Worm (Caenorhabditis elegans) whole organism, late embryonic: Measurements from ENCODE around the gene sms-2.

Source experiments
- F13H6.1 ChIP-seq: sonication (generic microtip); optimal IDR thresholded peaks from 2 replicates; lab custom pipeline; 2016; ENCODE audit warnings: missing genetic modification characterization, missing compliant biosample characterization
- ama-1 ChIP-seq: fragments of 150-350 bp; optimal IDR thresholded peaks from 2 replicates; lab custom pipeline; 2014
- ceh-19 ChIP-seq: fragments of 200-800 bp; sonication (Bioruptor generic); optimal IDR thresholded peaks from 2 replicates; lab custom pipeline; 2018; ENCODE audit warnings: mild to moderate bottlenecking, missing genetic modification characterization, missing compliant biosample characterization
- ceh-9 ChIP-seq: sonication (generic microtip); optimal IDR thresholded peaks from 2 replicates; lab custom pipeline; 2016; ENCODE audit warnings: mild to moderate bottlenecking, missing genetic modification characterization, inconsistent platforms, missing compliant biosample characterization
- dve-1 ChIP-seq: sonication (generic microtip); optimal IDR thresholded peaks from 2 replicates; lab custom pipeline; 2017; ENCODE audit warnings: antibody characterized with exemption, mild to moderate bottlenecking, missing genetic modification characterization, missing compliant biosample characterization
- elt-2 ChIP-seq: sonication (generic microtip); optimal IDR thresholded peaks from 2 replicates; lab custom pipeline; 2016; ENCODE audit warnings: missing genetic modification reagents, missing genetic modification characterization, missing compliant biosample characterization
- fkh-10 ChIP-seq: fragments of 150-350 bp; optimal IDR thresholded peaks from 2 replicates; lab custom pipeline; 2014; ENCODE audit warnings: missing biosample characterization, missing genetic modification reagents, missing genetic modification characterization
- nfya-1 ChIP-seq: sonication (generic microtip); optimal IDR thresholded peaks from 2 replicates; lab custom pipeline; 2017; ENCODE audit warnings: missing genetic modification characterization, mild to moderate bottlenecking, missing compliant biosample characterization, antibody characterized with exemption, moderate library complexity
- npax-4 ChIP-seq: sonication (generic microtip); optimal IDR thresholded peaks from 2 replicates; lab custom pipeline; 2016; ENCODE audit warnings: missing genetic modification characterization, missing compliant biosample characterization
- pax-1 ChIP-seq: fragments of 150-350 bp; optimal IDR thresholded peaks from 2 replicates; lab custom pipeline; 2014; ENCODE audit warnings: missing biosample characterization, missing genetic modification characterization
- pha-4 ChIP-seq: fragments of 150-350 bp; optimal IDR thresholded peaks from 2 replicates; lab custom pipeline; 2018; ENCODE audit warnings: missing biosample characterization, missing genetic modification reagents, missing genetic modification characterization
- unc-3 ChIP-seq, 2 experiments: fragments of 200-800 bp in 1 of 2; sonication (Bioruptor generic) in 1 of 2; sonication (generic microtip) in 1 of 2; conservative IDR thresholded peaks in 1 of 2; optimal IDR thresholded peaks in 1 of 2; 2 replicates each; pipeline versions ENCODE4 v1.3.6 to Lab custom; 2016 to 2022; ENCODE audit warnings: missing compliant biosample characterization in 2 of 2, missing genetic modification characterization in 2 of 2, missing genetic modification reagents in 1 of 2
- unc-42 ChIP-seq: sonication (generic microtip); optimal IDR thresholded peaks from 2 replicates; lab custom pipeline; 2016; ENCODE audit warnings: missing genotype, missing genetic modification characterization, missing compliant biosample characterization

- no peak for TF ChIP-seq pha-4
- TF ChIP-seq F13H6.1 (tag; lab: Kevin White, UChicago) = no peak
- TF ChIP-seq npax-4 (tag; lab: Kevin White, UChicago) = no peak
- TF ChIP-seq ama-1 (lab: Kevin White, UChicago) = no peak
- TF ChIP-seq elt-2 = peak; percentile 94
- no peak for TF ChIP-seq unc-42 (tag; lab: Kevin White, UChicago)
- no peak for TF ChIP-seq ceh-9
- no peak for TF ChIP-seq ceh-19 (GFP tag; lab: Kevin White, UChicago)
- no peak for TF ChIP-seq unc-3 (GFP tag; conservative IDR thresholded peaks at IDR 0.05; lab: Robert Waterston, UW)
- TF ChIP-seq unc-3 (tag; optimal IDR thresholded peaks at IDR 0.05; lab: Kevin White, UChicago) = no peak
- no peak for TF ChIP-seq dve-1
- TF ChIP-seq pax-1 = no peak
- no peak for TF ChIP-seq nfya-1 (tag; lab: Kevin White, UChicago)
- TF ChIP-seq fkh-10 (GFP tag; lab: Kevin White, UChicago) = no peak
Observed at ce11 chrX:938269-938883, 10.3 kb downstream of the sms-2 start, which contains the start of gene F53H8.3.
